Worm (Caenorhabditis elegans) whole organism, early embryonic: ENCODE data around the gene Y41E3.18.

ENCODE experiments used
- ama-1 ChIP-seq: fragments of 150-350 bp; optimal IDR thresholded peaks from 2 replicates; lab custom pipeline; 2014
- tra-4 ChIP-seq: sonication (generic microtip); optimal IDR thresholded peaks from 2 replicates; lab custom pipeline; 2017; ENCODE audit warnings: missing genetic modification characterization, missing compliant biosample characterization

DNA sequence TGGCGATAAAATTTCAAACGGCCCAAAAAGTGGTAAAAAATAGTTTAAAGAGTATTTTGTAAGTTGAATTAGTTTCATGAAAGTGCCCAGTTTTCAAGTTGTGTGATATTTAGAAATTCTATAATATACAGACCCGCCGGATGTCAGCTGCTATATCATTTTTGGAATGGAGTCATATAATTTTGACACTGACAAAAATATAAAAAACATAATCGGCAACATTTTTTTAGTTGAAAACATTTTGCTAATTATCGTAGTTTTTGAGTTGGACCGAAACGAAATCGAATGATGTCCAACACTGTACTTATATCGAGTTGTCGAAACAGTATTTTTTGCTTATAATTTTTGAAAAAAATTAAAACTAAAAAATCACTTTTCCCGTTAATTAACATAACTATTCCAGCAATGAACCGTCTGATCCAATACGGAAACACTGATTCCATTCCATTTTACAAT lies 37.7 kb upstream of the Y41E3.18 start, which contains the start of gene srt-44:
- TF ChIP-seq tra-4 (tag; lab: Kevin White, UChicago) (no peak), ama-1 (lab: Kevin White, UChicago) (no peak)
